Fruit fly (Drosophila melanogaster): ENCODE data around the gene CG14204.
A peak's percentile ranks its signal among the peaks of the same experiment; 100 is the strongest.

CG14204 gene

DNA sequence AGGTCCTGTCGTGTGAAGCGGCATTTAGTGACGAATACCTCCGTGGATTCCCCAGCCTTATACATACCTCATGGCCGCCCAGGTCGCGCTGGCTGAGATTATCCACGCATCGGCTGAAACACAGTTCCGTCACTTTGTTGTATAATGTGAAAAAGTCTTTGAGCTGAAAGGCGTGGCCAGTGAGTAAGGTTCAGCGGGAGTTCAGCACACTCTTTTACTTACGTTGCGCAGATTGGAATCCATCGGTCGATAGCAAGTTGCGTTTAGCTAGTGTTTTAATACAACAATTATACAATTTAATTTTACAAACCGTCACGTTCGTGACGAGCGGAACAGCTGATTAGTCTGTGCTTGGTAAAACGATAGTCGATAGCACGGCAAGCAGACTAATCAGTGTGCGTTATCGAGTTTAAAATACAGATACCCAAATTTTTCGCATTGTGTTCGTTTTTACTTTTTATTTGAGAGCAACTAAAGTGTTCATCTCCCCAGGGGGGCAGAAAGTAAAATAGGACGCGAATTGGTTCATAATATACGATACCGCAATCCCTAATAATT lies 34.8 kb downstream of the CG14204 start, which contains the start of the genes Pstk and Tim9b (continued):
- TF ChIP-seq lmd (GFP tag; IDR thresholded peaks at IDR 0.05): no peak
- TF ChIP-seq fu2 (GFP tag; optimal IDR thresholded peaks at IDR 0.05): no peak
- TF ChIP-seq danr (GFP tag; IDR thresholded peaks at IDR 0.05): no peak
- no peak for TF ChIP-seq CG12236 (GFP tag; optimal IDR thresholded peaks at IDR 0.05)
- no peak for TF ChIP-seq nom (GFP tag; optimal IDR thresholded peaks at IDR 0.05)
- TF ChIP-seq Atf6 (GFP tag; IDR thresholded peaks at IDR 0.05): no peak
- TF ChIP-seq Xbp1 (GFP tag; optimal IDR thresholded peaks at IDR 0.05): no peak
- TF ChIP-seq CG4854 (GFP tag; optimal IDR thresholded peaks at IDR 0.05): no peak
- TF ChIP-seq Myb (GFP tag; optimal IDR thresholded peaks at IDR 0.05): no peak
- TF ChIP-seq Dad (GFP tag; optimal IDR thresholded peaks at IDR 0.05): no peak
- TF ChIP-seq toy (GFP tag; IDR thresholded peaks at IDR 0.05): no peak
- no peak for TF ChIP-seq CG2875 (GFP tag; optimal IDR thresholded peaks at IDR 0.05)
- no peak for TF ChIP-seq CG9876 (GFP tag; optimal IDR thresholded peaks at IDR 0.05)
- TF ChIP-seq tup (GFP tag; optimal IDR thresholded peaks at IDR 0.05): no peak
- TF ChIP-seq CG9817 (tag; optimal IDR thresholded peaks at IDR 0.05): no peak
- TF ChIP-seq CG10431 (GFP tag; optimal IDR thresholded peaks at IDR 0.05): no peak
- TF ChIP-seq ato (GFP tag; IDR thresholded peaks at IDR 0.05; ENCODE audit: partially characterized antibody): peak; percentile 21; the same call in 1 of the 2 replicates
- no peak for TF ChIP-seq Stat92E (GFP tag; optimal IDR thresholded peaks at IDR 0.05)
- TF ChIP-seq Bgb (GFP tag; IDR thresholded peaks at IDR 0.05; ENCODE audit: partially characterized antibody): peak; percentile 47
- TF ChIP-seq CG2199 (GFP tag; IDR thresholded peaks at IDR 0.05): no peak
- no peak for TF ChIP-seq CG3838 (GFP tag; optimal IDR thresholded peaks at IDR 0.05)
- no peak for TF ChIP-seq Fer3 (tag; optimal IDR thresholded peaks at IDR 0.05)
- TF ChIP-seq gro (GFP tag; optimal IDR thresholded peaks at IDR 0.05): no peak
- peak; percentile 71 for TF ChIP-seq Dref (GFP tag; IDR thresholded peaks at IDR 0.05)
- TF ChIP-seq CG13287 (GFP tag; IDR thresholded peaks at IDR 0.05; ENCODE audit: partially characterized antibody): peak; percentile 67
- TF ChIP-seq Deaf1 (tag; optimal IDR thresholded peaks at IDR 0.05): no peak
- no peak for TF ChIP-seq CG2712 (tag; optimal IDR thresholded peaks at IDR 0.05)
- peak; percentile 55 for TF ChIP-seq BEAF-32 (GFP tag; optimal IDR thresholded peaks at IDR 0.05)
- no peak for TF ChIP-seq lov (optimal IDR thresholded peaks at IDR 0.05)
- no peak for TF ChIP-seq lov (GFP tag; IDR thresholded peaks at IDR 0.05)
- TF ChIP-seq Dp (GFP tag; optimal IDR thresholded peaks at IDR 0.05): peak; percentile 77
- TF ChIP-seq hbn (GFP tag; IDR thresholded peaks at IDR 0.05; ENCODE audit: partially characterized antibody): peak; percentile 49
- TF ChIP-seq al (GFP tag; IDR thresholded peaks at IDR 0.05): no peak
- TF ChIP-seq YL-1 (GFP tag; optimal IDR thresholded peaks at IDR 0.05): no peak
- TF ChIP-seq MBD-R2 (GFP tag; IDR thresholded peaks at IDR 0.05): peak; percentile 54
- no peak for TF ChIP-seq fd96Cb (tag; optimal IDR thresholded peaks at IDR 0.05)
- no peak for TF ChIP-seq CG15011 (GFP tag; optimal IDR thresholded peaks at IDR 0.05)
- TF ChIP-seq cwo (GFP tag; optimal IDR thresholded peaks at IDR 0.05): no peak
- no peak for TF ChIP-seq ara (GFP tag; IDR thresholded peaks at IDR 0.05)
- TF ChIP-seq wor (GFP tag; IDR thresholded peaks at IDR 0.05): no peak
- TF ChIP-seq salm (tag; optimal IDR thresholded peaks at IDR 0.05): no peak
- TF ChIP-seq CG4707 (GFP tag; optimal IDR thresholded peaks at IDR 0.05): no peak
- TF ChIP-seq CG3407 (GFP tag; optimal IDR thresholded peaks at IDR 0.05): no peak
- TF ChIP-seq CG33557 (GFP tag; optimal IDR thresholded peaks at IDR 0.05): no peak
- TF ChIP-seq amos (GFP tag; IDR thresholded peaks at IDR 0.05; ENCODE audit: partially characterized antibody): peak; percentile 48; the same call in 1 of the 2 replicates
- TF ChIP-seq CG14965 (GFP tag; optimal IDR thresholded peaks at IDR 0.05; ENCODE audit: borderline replicate concordance): no peak
- no peak for TF ChIP-seq CG34376 (GFP tag; optimal IDR thresholded peaks at IDR 0.05)
- TF ChIP-seq abd-A (tag; optimal IDR thresholded peaks at IDR 0.05): no peak
- TF ChIP-seq ac (GFP tag; optimal IDR thresholded peaks at IDR 0.05): no peak
- TF ChIP-seq oc (tag; optimal IDR thresholded peaks at IDR 0.05): no peak
